Worm (Caenorhabditis elegans) whole organism, midembryonic: ENCODE data around the gene tmem-135.

Experiments used
- T22C8.4 ChIP-seq: fragments of 200-800 bp; sonication (Bioruptor generic); IDR thresholded peaks from 2 replicates; pipeline ENCODE4 v1.3.6; 2022; ENCODE audit warnings: missing genetic modification characterization, missing compliant biosample characterization
- cog-1 ChIP-seq: sonication (generic microtip); optimal IDR thresholded peaks from 2 replicates; lab custom pipeline; 2016; ENCODE audit warnings: missing genetic modification characterization, missing compliant biosample characterization
- flt-1 ChIP-seq: fragments of 200-800 bp; sonication (Bioruptor generic); IDR thresholded peaks from 2 replicates; pipeline ENCODE4 v1.3.6; 2022; ENCODE audit warnings: missing genetic modification characterization, missing compliant biosample characterization
- ref-1 ChIP-seq: fragments of 200-800 bp; sonication (Bioruptor generic); conservative IDR thresholded peaks from 2 replicates; pipeline ENCODE4 v1.3.6; 2022; ENCODE audit warnings: missing genetic modification reagents, missing genetic modification characterization, missing compliant biosample characterization
- tab-1 ChIP-seq: fragments of 200-800 bp; sonication (Bioruptor generic); IDR thresholded peaks from 2 replicates; pipeline ENCODE4 v1.3.6; 2022; ENCODE audit warnings: missing genetic modification characterization, missing compliant biosample characterization
- ztf-23 ChIP-seq: fragments of 200-800 bp; sonication (Bioruptor generic); IDR thresholded peaks from 2 replicates; pipeline ENCODE4 v1.3.6; 2022; ENCODE audit warnings: missing genetic modification reagents, missing genetic modification characterization, missing compliant biosample characterization

- no peak for TF ChIP-seq cog-1
- no peak for TF ChIP-seq ztf-23
- TF ChIP-seq flt-1 (GFP tag; lab: Robert Waterston, UW), result no peak
- no peak for TF ChIP-seq tab-1
- no peak for TF ChIP-seq T22C8.4
- TF ChIP-seq ref-1 (GFP tag; lab: Robert Waterston, UW), result no peak
Measured at ce11 chrX:4667788-4668187, 5.7 kb upstream of the tmem-135 start, which contains the start of gene mfsd-12.
